Worm (Caenorhabditis elegans) whole organism, L4 larva: Measurements from ENCODE around the gene ZK643.5.

Experiments
- D1046.2 ChIP-seq: fragments of 200-800 bp; sonication (Bioruptor generic); IDR thresholded peaks from 2 replicates; pipeline ENCODE4 v1.3.6; 2022; ENCODE audit warnings: missing genetic modification characterization, missing compliant biosample characterization
- F37D6.2 ChIP-seq: sonication (generic microtip); optimal IDR thresholded peaks from 2 replicates; lab custom pipeline; 2016; ENCODE audit warnings: mild to moderate bottlenecking, missing genetic modification characterization, missing compliant biosample characterization
- F44E2.7 ChIP-seq: fragments of 200-800 bp; sonication (Bioruptor generic); IDR thresholded peaks from 2 replicates; pipeline ENCODE4 v2.1.2; 2022; ENCODE audit warnings: missing genetic modification characterization, missing compliant biosample characterization
- F49E8.2 ChIP-seq: sonication (generic microtip); optimal IDR thresholded peaks from 2 replicates; lab custom pipeline; 2016; ENCODE audit warnings: missing compliant biosample characterization, mild to moderate bottlenecking, missing genetic modification characterization, borderline replicate concordance
- T26A8.4 ChIP-seq: fragments of 200-800 bp; sonication (Bioruptor generic); IDR thresholded peaks from 2 replicates; pipeline ENCODE4 v1.3.6; 2022; ENCODE audit warnings: missing genetic modification characterization, missing compliant biosample characterization
- Y5F2A.4 ChIP-seq: fragments of 200-800 bp; sonication (Bioruptor generic); optimal IDR thresholded peaks from 2 replicates; lab custom pipeline; 2018; ENCODE audit warnings: mild to moderate bottlenecking, missing genetic modification characterization, missing compliant biosample characterization
- Y75B8A.6 ChIP-seq: fragments of 200-800 bp; sonication (Bioruptor generic); IDR thresholded peaks from 2 replicates; pipeline ENCODE4 v1.3.6; 2022; ENCODE audit warnings: missing genetic modification reagents, missing genetic modification characterization, missing compliant biosample characterization
- ZK337.2 ChIP-seq: fragments of 200-800 bp; sonication (Bioruptor generic); IDR thresholded peaks from 2 replicates; pipeline ENCODE4 v1.3.6; 2022; ENCODE audit warnings: missing genetic modification reagents, missing genetic modification characterization, missing compliant biosample characterization
- ZK546.5 ChIP-seq, 2 experiments: sonication (generic microtip); optimal IDR thresholded peaks; 2 replicates each; lab custom pipeline; 2017; ENCODE audit warnings: missing biosample characterization in 2 of 2, missing genetic modification characterization in 2 of 2
- aha-1 ChIP-seq: fragments of 150-350 bp; peaks from one replicate; lab custom pipeline; 2014; ENCODE audit warnings: missing biosample characterization, missing genetic modification characterization
- arid-1 ChIP-seq: fragments of 200-800 bp; sonication (Bioruptor generic); conservative IDR thresholded peaks from 2 replicates; pipeline ENCODE4 v1.3.6; 2022; ENCODE audit warnings: missing genetic modification reagents, missing genetic modification characterization, missing compliant biosample characterization
- ceh-28 ChIP-seq: fragments of 150-350 bp; optimal IDR thresholded peaks from 2 replicates; lab custom pipeline; 2014; ENCODE audit warnings: missing biosample characterization, missing genetic modification reagents, missing genetic modification characterization
- ceh-32 ChIP-seq: sonication (generic microtip); optimal IDR thresholded peaks from 2 replicates; lab custom pipeline; 2016; ENCODE audit warnings: mild to moderate bottlenecking, missing genetic modification characterization, missing compliant biosample characterization; ENCODE audit not compliant: poor library complexity
- ceh-62 ChIP-seq: sonication (generic microtip); optimal IDR thresholded peaks from 2 replicates; lab custom pipeline; 2017; ENCODE audit warnings: missing biosample characterization, missing genetic modification characterization
- ces-1 ChIP-seq: fragments of 150-350 bp; sonication (generic microtip); optimal IDR thresholded peaks from 4 replicates; lab custom pipeline; 2014; ENCODE audit warnings: missing biosample characterization, missing genetic modification reagents, missing genetic modification characterization
- cey-2 ChIP-seq: sonication (generic microtip); optimal IDR thresholded peaks from 3 replicates; lab custom pipeline; 2017; ENCODE audit warnings: missing genetic modification characterization, mild to moderate bottlenecking, missing compliant biosample characterization, antibody characterized with exemption, borderline replicate concordance; ENCODE audit not compliant: insufficient read depth
- daf-16 ChIP-seq, 3 experiments: sonication (generic microtip); optimal IDR thresholded peaks; 2 replicates each; lab custom pipeline; 2016 to 2017; ENCODE audit warnings: missing genetic modification characterization in 3 of 3, missing genetic modification reagents in 3 of 3, mild to moderate bottlenecking in 2 of 3, missing compliant biosample characterization in 2 of 3, missing biosample characterization in 1 of 3, moderate library complexity in 1 of 3
- daf-19 ChIP-seq: fragments of 200-800 bp; sonication (Bioruptor generic); conservative IDR thresholded peaks from 2 replicates; pipeline ENCODE4 v1.3.6; 2022; ENCODE audit warnings: missing genetic modification characterization, missing compliant biosample characterization
- daf-8 ChIP-seq: fragments of 200-800 bp; sonication (Bioruptor generic); IDR thresholded peaks from 2 replicates; pipeline ENCODE4 v1.3.6; 2022; ENCODE audit warnings: missing genetic modification characterization, missing compliant biosample characterization
- dmd-6 ChIP-seq: fragments of 200-800 bp; sonication (Bioruptor generic); IDR thresholded peaks from 2 replicates; pipeline ENCODE4 v1.3.6; 2022; ENCODE audit warnings: missing genetic modification reagents, missing genetic modification characterization, missing compliant biosample characterization
- dmd-8 ChIP-seq: fragments of 200-800 bp; sonication (Bioruptor generic); IDR thresholded peaks from 2 replicates; pipeline ENCODE4 v1.3.6; 2022; ENCODE audit warnings: missing genetic modification characterization, missing compliant biosample characterization
- dmd-9 ChIP-seq: fragments of 200-800 bp; sonication (Bioruptor generic); IDR thresholded peaks from 2 replicates; pipeline ENCODE4 v1.3.6; 2022; ENCODE audit warnings: missing genetic modification reagents, missing genetic modification characterization, missing compliant biosample characterization
- hif-1 ChIP-seq, 2 experiments: sonication (generic microtip); optimal IDR thresholded peaks; 2 replicates each; lab custom pipeline; 2016 to 2017; ENCODE audit warnings: missing compliant biosample characterization in 2 of 2, missing genetic modification characterization in 2 of 2, missing genetic modification reagents in 2 of 2, missing genotype in 2 of 2, mild to moderate bottlenecking in 1 of 2
- hlh-11 ChIP-seq: fragments of 200-800 bp; sonication (Bioruptor generic); optimal IDR thresholded peaks from 2 replicates; lab custom pipeline; 2018; ENCODE audit warnings: mild to moderate bottlenecking, missing genetic modification characterization, missing compliant biosample characterization
- hmg-1.1 ChIP-seq: fragments of 200-800 bp; sonication (Bioruptor generic); IDR thresholded peaks from 2 replicates; pipeline ENCODE4 v1.3.6; 2022; ENCODE audit warnings: missing genetic modification reagents, missing genetic modification characterization, missing compliant biosample characterization
- lin-1 ChIP-seq: fragments of 200-800 bp; sonication (Bioruptor generic); IDR thresholded peaks from 2 replicates; pipeline ENCODE4 v1.3.6; 2022; ENCODE audit warnings: missing genetic modification reagents, missing genetic modification characterization, missing compliant biosample characterization
- lin-15B ChIP-seq: fragments of 150-350 bp; sonication (generic microtip); optimal IDR thresholded peaks from 3 replicates; lab custom pipeline; 2014; ENCODE audit warnings: missing biosample characterization, missing genetic modification characterization
- lin-29 ChIP-seq: fragments of 200-800 bp; sonication (Bioruptor generic); IDR thresholded peaks from 2 replicates; pipeline ENCODE4 v1.3.6; 2022; ENCODE audit warnings: missing genetic modification reagents, missing genetic modification characterization, missing compliant biosample characterization
- lin-39 ChIP-seq: fragments of 150-350 bp; optimal IDR thresholded peaks from 2 replicates; lab custom pipeline; 2014; ENCODE audit warnings: missing biosample characterization, missing genetic modification reagents, missing genetic modification characterization
- madf-5 ChIP-seq, 2 experiments: fragments of 200-800 bp; sonication (Bioruptor generic); IDR thresholded peaks; 2 replicates each; pipeline ENCODE4 v1.3.6; 2022; ENCODE audit warnings: missing compliant biosample characterization in 2 of 2, missing genetic modification characterization in 2 of 2
- mdl-1 ChIP-seq, 2 experiments: fragments of 150-350 bp in 1 of 2; sonication (generic microtip) in 1 of 2; optimal IDR thresholded peaks; 2 replicates each; lab custom pipeline; 2014 to 2017; ENCODE audit warnings: missing biosample characterization in 2 of 2, missing genetic modification characterization in 2 of 2
- mdt-29 ChIP-seq: fragments of 200-800 bp; sonication (Bioruptor generic); IDR thresholded peaks from 2 replicates; pipeline ENCODE4 v1.3.6; 2022; ENCODE audit warnings: missing genetic modification reagents, missing genetic modification characterization, missing compliant biosample characterization
- mes-2 ChIP-seq: sonication (generic microtip); optimal IDR thresholded peaks from 2 replicates; lab custom pipeline; 2016; ENCODE audit warnings: missing genotype, mild to moderate bottlenecking, missing genetic modification characterization, missing compliant biosample characterization; ENCODE audit not compliant: poor library complexity, severe bottlenecking
- nhr-10 ChIP-seq: fragments of 150-350 bp; optimal IDR thresholded peaks from 2 replicates; lab custom pipeline; 2014; ENCODE audit warnings: missing biosample characterization, missing genetic modification characterization
- nhr-102 ChIP-seq: sonication (generic microtip); optimal IDR thresholded peaks from 2 replicates; lab custom pipeline; 2016; ENCODE audit warnings: mild to moderate bottlenecking, missing genetic modification characterization, moderate library complexity, missing compliant biosample characterization
- nhr-25 ChIP-seq: sonication (generic microtip); optimal IDR thresholded peaks from 2 replicates; lab custom pipeline; 2017; ENCODE audit warnings: missing genetic modification characterization, mild to moderate bottlenecking, missing compliant biosample characterization, antibody characterized with exemption, moderate library complexity, borderline replicate concordance; ENCODE audit not compliant: insufficient read depth
- nhr-41 ChIP-seq: fragments of 200-800 bp; sonication (Bioruptor generic); IDR thresholded peaks from 2 replicates; pipeline ENCODE4 v1.3.6; 2022; ENCODE audit warnings: missing genetic modification reagents, missing genetic modification characterization, missing compliant biosample characterization
- nhr-48 ChIP-seq: sonication (generic microtip); optimal IDR thresholded peaks from 2 replicates; lab custom pipeline; 2016; ENCODE audit warnings: mild to moderate bottlenecking, missing genetic modification characterization, missing compliant biosample characterization
- nhr-77 ChIP-seq: fragments of 150-350 bp; optimal IDR thresholded peaks from 2 replicates; lab custom pipeline; 2014; ENCODE audit warnings: missing biosample characterization, missing genetic modification characterization
- php-3 ChIP-seq: fragments of 200-800 bp; sonication (Bioruptor generic); IDR thresholded peaks from 2 replicates; pipeline ENCODE4 v1.3.6; 2022; ENCODE audit warnings: missing genetic modification reagents, missing genetic modification characterization, missing compliant biosample characterization
- saeg-2 ChIP-seq: fragments of 200-800 bp; sonication (Bioruptor generic); IDR thresholded peaks from 2 replicates; pipeline ENCODE4 v1.3.6; 2022; ENCODE audit warnings: missing genetic modification reagents, missing genetic modification characterization, missing compliant biosample characterization
- set-16 ChIP-seq: fragments of 200-800 bp; sonication (Bioruptor generic); IDR thresholded peaks from 2 replicates; pipeline ENCODE4 v1.3.6; 2022; ENCODE audit warnings: missing genetic modification reagents, missing genetic modification characterization, missing compliant biosample characterization
- spr-1 ChIP-seq: sonication (generic microtip); optimal IDR thresholded peaks from 2 replicates; lab custom pipeline; 2016; ENCODE audit warnings: mild to moderate bottlenecking, missing genetic modification characterization, missing compliant biosample characterization
- spr-3 ChIP-seq: fragments of 200-800 bp; sonication (Bioruptor generic); optimal IDR thresholded peaks from 2 replicates; lab custom pipeline; 2018; ENCODE audit warnings: mild to moderate bottlenecking, missing genetic modification characterization, missing compliant biosample characterization
- tag-97 ChIP-seq: fragments of 200-800 bp; sonication (Bioruptor generic); IDR thresholded peaks from 2 replicates; pipeline ENCODE4 v1.3.6; 2022; ENCODE audit warnings: missing genetic modification characterization, missing compliant biosample characterization
- tra-1 ChIP-seq: fragments of 200-800 bp; sonication (Bioruptor generic); IDR thresholded peaks from 2 replicates; pipeline ENCODE4 v1.3.6; 2022; ENCODE audit warnings: missing genetic modification reagents, missing genetic modification characterization, missing compliant biosample characterization
- unc-39 ChIP-seq: sonication (generic microtip); optimal IDR thresholded peaks from 2 replicates; lab custom pipeline; 2017; ENCODE audit warnings: missing biosample characterization, missing genetic modification characterization
- vab-7 ChIP-seq: fragments of 200-800 bp; sonication (Bioruptor generic); IDR thresholded peaks from 2 replicates; pipeline ENCODE4 v1.3.6; 2022; ENCODE audit warnings: missing genetic modification reagents, missing genetic modification characterization, missing compliant biosample characterization
- zag-1 ChIP-seq: fragments of 150-350 bp; optimal IDR thresholded peaks from 2 replicates; lab custom pipeline; 2014; ENCODE audit warnings: missing biosample characterization, missing genetic modification characterization
- zfp-2 ChIP-seq: sonication (generic microtip); optimal IDR thresholded peaks from 2 replicates; lab custom pipeline; 2016; ENCODE audit warnings: mild to moderate bottlenecking, missing genetic modification characterization, missing compliant biosample characterization

Gene ZK643.5

ce11 chrIII:8937571-8937970, 18.4 kb downstream of the ZK643.5 start (continued):
- TF ChIP-seq daf-8 (no peak), arid-1 (GFP tag; lab: Robert Waterston, UW) (peak; percentile 87), unc-39 (tag; lab: Kevin White, UChicago) (no peak), nhr-25 (tag; lab: Kevin White, UChicago) (peak; percentile 54), Y75B8A.6 (GFP tag; lab: Robert Waterston, UW) (peak; percentile 88; the same call in 1 of the 2 replicates), daf-16 (GFP tag; optimal IDR thresholded peaks at IDR 0.05; lab: Kevin White, UChicago) (peak; percentile 78 to 89), daf-16 (tag; optimal IDR thresholded peaks at IDR 0.05; lab: Kevin White, UChicago) (no peak), php-3 (GFP tag; lab: Robert Waterston, UW) (no peak; the same call in 1 of the 2 replicates), dmd-6 (peak; percentile 80), nhr-41 (GFP tag; lab: Robert Waterston, UW) (peak; percentile 91), ceh-62 (no peak), vab-7 (GFP tag; lab: Robert Waterston, UW) (peak; percentile 88), ZK546.5 (tag; optimal IDR thresholded peaks at IDR 0.05; lab: Kevin White, UChicago) (no peak), F37D6.2 (tag; lab: Kevin White, UChicago) (peak; percentile 50), lin-39 (no peak), tra-1 (peak; percentile 71), daf-19 (GFP tag; lab: Robert Waterston, UW) (peak; percentile 78), saeg-2 (GFP tag; lab: Robert Waterston, UW) (no peak), nhr-102 (tag; lab: Kevin White, UChicago) (no peak), cey-2 (tag; lab: Kevin White, UChicago) (no peak), lin-29 (GFP tag; lab: Robert Waterston, UW) (0 out of 2 replicates have a peak, but pooled peaks have one; percentile 55), tag-97 (GFP tag; lab: Robert Waterston, UW) (no peak), hlh-11 (tag; lab: Kevin White, UChicago) (peak; percentile 81), spr-3 (peak; percentile 30), hif-1 (tag; optimal IDR thresholded peaks at IDR 0.05; lab: Kevin White, UChicago) (peak; percentile 25 to 67), nhr-10 (tag; lab: Kevin White, UChicago) (no peak), lin-1 (GFP tag; lab: Robert Waterston, UW) (no peak), D1046.2 (GFP tag; lab: Robert Waterston, UW) (peak; percentile 63; the same call in 1 of the 2 replicates), hmg-1.1 (GFP tag; lab: Robert Waterston, UW) (peak; percentile 93), dmd-9 (GFP tag; lab: Robert Waterston, UW) (no peak), ceh-28 (no peak), F44E2.7 (GFP tag; lab: Robert Waterston, UW) (no peak), mdl-1 (tag; optimal IDR thresholded peaks at IDR 0.05; lab: Kevin White, UChicago) (peak in 1 of 2 experiments; percentile 70), dmd-8 (peak; percentile 78; the same call in 1 of the 2 replicates), T26A8.4 (no peak), nhr-77 (tag; lab: Kevin White, UChicago) (peak; percentile 58), ceh-32 (tag; lab: Kevin White, UChicago) (peak; percentile 5), lin-15B (tag; lab: Kevin White, UChicago) (no peak), F49E8.2 (tag; lab: Kevin White, UChicago) (peak; percentile 73), Y5F2A.4 (GFP tag; lab: Kevin White, UChicago) (peak; percentile 77), madf-5 (GFP tag; IDR thresholded peaks at IDR 0.05; lab: Robert Waterston, UW) (peak; percentile 63 to 75; a peak in 2 of 4 replicates), ces-1 (GFP tag; lab: Kevin White, UChicago) (no peak), set-16 (GFP tag; lab: Robert Waterston, UW) (no peak), zfp-2 (tag; lab: Kevin White, UChicago) (no peak), mdt-29 (peak; percentile 61), mes-2 (tag; lab: Kevin White, UChicago) (peak; percentile 90), ZK337.2 (GFP tag; lab: Robert Waterston, UW) (peak; percentile 78), aha-1 (tag; lab: Kevin White, UChicago) (peak; percentile 88), nhr-48 (tag; lab: Kevin White, UChicago) (no peak), zag-1 (tag; lab: Kevin White, UChicago) (no peak), spr-1 (tag; lab: Kevin White, UChicago) (peak; percentile 73)
